Worm (Caenorhabditis elegans) whole organism, L4/young adult: Measurements from ENCODE around the gene srw-24.

ENCODE experiments used
- W03F9.2 ChIP-seq: fragments of 150-350 bp; optimal IDR thresholded peaks from 2 replicates; lab custom pipeline; 2014; ENCODE audit warnings: missing biosample characterization, missing genetic modification characterization
- dao-5 ChIP-seq: sonication (generic microtip); optimal IDR thresholded peaks from 2 replicates; lab custom pipeline; 2016; ENCODE audit warnings: missing genotype, missing genetic modification characterization, moderate library complexity, missing compliant biosample characterization
- him-1 ChIP-seq: sonication (generic microtip); optimal IDR thresholded peaks from 2 replicates; lab custom pipeline; 2016; ENCODE audit warnings: missing genotype, missing genetic modification reagents, missing genetic modification characterization, missing compliant biosample characterization

Gene srw-24

ce11 chrV:15274757-15275156 lies 51.0 kb downstream of the srw-24 start, which contains the start of gene srw-16:
Gene srw-16, minus strand, starts transcription at chrV:15274857.
- no peak for TF ChIP-seq dao-5 (tag; lab: Kevin White, UChicago)
- TF ChIP-seq W03F9.2: no peak
- no peak for TF ChIP-seq him-1 (tag; lab: Kevin White, UChicago)
